Fruit fly (Drosophila melanogaster) whole organism, embryonic: ENCODE data around the gene ZIPIC.

Source experiments
- Atf3 ChIP-seq: fragments of 200-800 bp; sonication (Bioruptor generic); optimal IDR thresholded peaks from 3 replicates; lab custom pipeline; 2016; ENCODE audit warnings: missing biosample characterization, missing genetic modification characterization
- BtbVII ChIP-seq: fragments of 200-800 bp; sonication (Bioruptor generic); optimal IDR thresholded peaks from 3 replicates; lab custom pipeline; 2017; ENCODE audit warnings: missing biosample characterization, mild to moderate bottlenecking, missing genetic modification characterization
- CG10366 ChIP-seq: fragments of 200-800 bp; sonication (Bioruptor generic); IDR thresholded peaks from 2 replicates; pipeline ENCODE4 v1.3.6; 2022; ENCODE audit warnings: missing biosample characterization, missing genetic modification characterization
- CG11093 ChIP-seq: fragments of 200-800 bp; sonication (Bioruptor generic); IDR thresholded peaks from 3 replicates; pipeline ENCODE4 v1.3.6; 2022; ENCODE audit warnings: missing biosample characterization, missing genetic modification characterization
- CG12769 ChIP-seq: fragments of 200-800 bp; sonication (Bioruptor generic); optimal IDR thresholded peaks from 2 replicates; lab custom pipeline; 2019; ENCODE audit warnings: missing biosample characterization, mild to moderate bottlenecking, missing genetic modification characterization, moderate library complexity
- CG13123 ChIP-seq: fragments of 200-800 bp; sonication (Bioruptor generic); optimal IDR thresholded peaks from 2 replicates; lab custom pipeline; 2016; ENCODE audit warnings: missing biosample characterization, missing genetic modification characterization
- CG14860 ChIP-seq: fragments of 200-800 bp; sonication (Bioruptor generic); IDR thresholded peaks from 3 replicates; pipeline ENCODE4 v1.3.6; 2022; ENCODE audit warnings: missing biosample characterization, missing genetic modification characterization; ENCODE audit not compliant: partially characterized antibody
- CG1602 ChIP-seq: fragments of 200-800 bp; sonication (Bioruptor generic); optimal IDR thresholded peaks from 3 replicates; lab custom pipeline; 2016; ENCODE audit warnings: missing biosample characterization, missing genetic modification characterization
- CG1647 ChIP-seq: fragments of 200-800 bp; sonication (Bioruptor generic); optimal IDR thresholded peaks from 3 replicates; lab custom pipeline; 2016; ENCODE audit warnings: missing biosample characterization, missing genetic modification characterization
- CG16813 ChIP-seq: fragments of 200-800 bp; sonication (Bioruptor generic); IDR thresholded peaks from 3 replicates; pipeline ENCODE4 v1.3.6; 2022; ENCODE audit warnings: missing biosample characterization, missing genetic modification characterization; ENCODE audit not compliant: partially characterized antibody
- CG17912 ChIP-seq: fragments of 200-800 bp; sonication (Bioruptor generic); optimal IDR thresholded peaks from 2 replicates; lab custom pipeline; 2018; ENCODE audit warnings: missing biosample characterization, mild to moderate bottlenecking, missing genetic modification characterization
- CG1792 ChIP-seq: fragments of 200-800 bp; sonication (Bioruptor generic); optimal IDR thresholded peaks from 2 replicates; lab custom pipeline; 2016; ENCODE audit warnings: missing biosample characterization, missing genetic modification characterization
- CG3847 ChIP-seq: fragments of 200-800 bp; sonication (Bioruptor generic); IDR thresholded peaks from 2 replicates; pipeline ENCODE4 v1.3.6; 2022; ENCODE audit warnings: missing biosample characterization, missing genetic modification characterization
- CG3995 ChIP-seq: fragments of 200-800 bp; sonication (Bioruptor generic); optimal IDR thresholded peaks from 3 replicates; lab custom pipeline; 2016; ENCODE audit warnings: missing biosample characterization, missing genetic modification characterization
- CG43689 ChIP-seq: fragments of 200-800 bp; sonication (Bioruptor generic); IDR thresholded peaks from 2 replicates; pipeline ENCODE4 v1.3.6; 2022; ENCODE audit warnings: missing biosample characterization, missing genetic modification characterization
- CG4424 ChIP-seq: fragments of 200-800 bp; sonication (Bioruptor generic); optimal IDR thresholded peaks from 3 replicates; lab custom pipeline; 2016; ENCODE audit warnings: missing biosample characterization, missing genetic modification characterization
- CG6765 ChIP-seq: fragments of 200-800 bp; sonication (Bioruptor generic); optimal IDR thresholded peaks from 3 replicates; lab custom pipeline; 2017; ENCODE audit warnings: missing biosample characterization, mild to moderate bottlenecking, missing genetic modification characterization
- CG8290 ChIP-seq, 3 experiments: fragments of 200-800 bp; sonication (Bioruptor generic); optimal IDR thresholded peaks; 2 replicates each; lab custom pipeline; 2016 to 2019; ENCODE audit warnings: missing biosample characterization in 3 of 3, missing genetic modification characterization in 3 of 3, mild to moderate bottlenecking in 2 of 3, moderate library complexity in 1 of 3
- CG9727 ChIP-seq: fragments of 200-800 bp; sonication (Bioruptor generic); optimal IDR thresholded peaks from 3 replicates; lab custom pipeline; 2017; ENCODE audit warnings: missing biosample characterization, mild to moderate bottlenecking, missing genetic modification characterization
- D19B ChIP-seq: fragments of 200-800 bp; sonication (Bioruptor generic); optimal IDR thresholded peaks from 2 replicates; lab custom pipeline; 2017; ENCODE audit warnings: missing biosample characterization, mild to moderate bottlenecking, missing genetic modification characterization
- E2f2 ChIP-seq: fragments of 200-800 bp; sonication (Bioruptor generic); IDR thresholded peaks from 2 replicates; pipeline ENCODE4 v1.3.6; 2022; ENCODE audit warnings: missing biosample characterization, missing genetic modification characterization
- Hand ChIP-seq: fragments of 200-800 bp; sonication (Bioruptor generic); optimal IDR thresholded peaks from 2 replicates; lab custom pipeline; 2017; ENCODE audit warnings: mild to moderate bottlenecking, missing biosample characterization, missing genetic modification reagents, missing genetic modification characterization
- Hey ChIP-seq: fragments of 200-800 bp; sonication (Bioruptor generic); optimal IDR thresholded peaks from 3 replicates; lab custom pipeline; 2018; ENCODE audit warnings: missing biosample characterization, mild to moderate bottlenecking, missing genetic modification characterization
- HmgZ ChIP-seq: fragments of 200-800 bp; sonication (Bioruptor generic); optimal IDR thresholded peaks from 2 replicates; lab custom pipeline; 2018; ENCODE audit warnings: missing biosample characterization, mild to moderate bottlenecking, missing genetic modification characterization
- MTF-1 ChIP-seq: fragments of 200-800 bp; sonication (Bioruptor generic); optimal IDR thresholded peaks from 2 replicates; lab custom pipeline; 2018; ENCODE audit warnings: missing biosample characterization, mild to moderate bottlenecking, missing genetic modification characterization, borderline replicate concordance
- Max ChIP-seq: fragments of 200-800 bp; sonication (Bioruptor generic); optimal IDR thresholded peaks from 2 replicates; lab custom pipeline; 2016; ENCODE audit warnings: missing biosample characterization, mild to moderate bottlenecking, missing genetic modification characterization
- Side ChIP-seq: fragments of 200-800 bp; sonication (Bioruptor generic); optimal IDR thresholded peaks from 2 replicates; lab custom pipeline; 2016; ENCODE audit warnings: missing biosample characterization, missing genetic modification characterization
- Sry-δ ChIP-seq: fragments of 200-800 bp; sonication (Bioruptor generic); optimal IDR thresholded peaks from 2 replicates; lab custom pipeline; 2016; ENCODE audit warnings: missing biosample characterization, missing genetic modification characterization
- Tbp ChIP-seq: fragments of >200 bp; optimal IDR thresholded peaks from 2 replicates; lab custom pipeline; 2018; ENCODE audit warnings: missing biosample characterization, missing genetic modification characterization
- al ChIP-seq: fragments of 200-800 bp; sonication (Bioruptor generic); IDR thresholded peaks from 2 replicates; pipeline ENCODE4 v1.3.6; 2022; ENCODE audit warnings: missing biosample characterization, missing genetic modification characterization
- btn ChIP-seq: fragments of 200-800 bp; sonication (Bioruptor generic); optimal IDR thresholded peaks from 2 replicates; lab custom pipeline; 2016; ENCODE audit warnings: missing biosample characterization, missing genetic modification characterization
- dysf ChIP-seq: fragments of 200-800 bp; sonication (Bioruptor generic); IDR thresholded peaks from 3 replicates; pipeline ENCODE4 v1.3.6; 2022; ENCODE audit warnings: missing biosample characterization, missing genetic modification characterization
- fd102C ChIP-seq: fragments of 200-800 bp; sonication (Bioruptor generic); optimal IDR thresholded peaks from 2 replicates; lab custom pipeline; 2018; ENCODE audit warnings: missing biosample characterization, mild to moderate bottlenecking, missing genetic modification characterization, moderate library complexity
- gcm2 ChIP-seq: fragments of 200-800 bp; sonication (Bioruptor generic); optimal IDR thresholded peaks from 2 replicates; lab custom pipeline; 2016; ENCODE audit warnings: missing biosample characterization, missing genetic modification characterization
- grn ChIP-seq: fragments of 200-800 bp; sonication (Bioruptor generic); optimal IDR thresholded peaks from 3 replicates; lab custom pipeline; 2017; ENCODE audit warnings: missing biosample characterization, missing genetic modification characterization
- insv ChIP-seq, 2 experiments: fragments of 200-800 bp; sonication (Bioruptor generic); optimal IDR thresholded peaks; 3 replicates each; lab custom pipeline; 2016 to 2018; ENCODE audit warnings: missing biosample characterization in 2 of 2, missing genetic modification characterization in 2 of 2
- lola ChIP-seq, 3 experiments: fragments of >200 bp in 2 of 3; fragments of 200-800 bp in 1 of 3; sonication (Bioruptor generic) in 1 of 3; optimal IDR thresholded peaks; 2 replicates each; lab custom pipeline; 2017 to 2019; ENCODE audit warnings: missing biosample characterization in 3 of 3, missing genetic modification characterization in 3 of 3, mild to moderate bottlenecking in 1 of 3, moderate library complexity in 1 of 3
- mirr ChIP-seq: fragments of 200-800 bp; sonication (Bioruptor generic); optimal IDR thresholded peaks from 3 replicates; lab custom pipeline; 2018; ENCODE audit warnings: missing biosample characterization, mild to moderate bottlenecking, missing genetic modification characterization
- org-1 ChIP-seq: fragments of 200-800 bp; sonication (Bioruptor generic); optimal IDR thresholded peaks from 2 replicates; lab custom pipeline; 2017; ENCODE audit warnings: missing biosample characterization, missing genetic modification characterization
- p53 ChIP-seq: fragments of 200-800 bp; sonication (Bioruptor generic); optimal IDR thresholded peaks from 2 replicates; lab custom pipeline; 2016; ENCODE audit warnings: missing biosample characterization, missing genetic modification characterization
- pho ChIP-seq: fragments of 200-800 bp; sonication (Bioruptor generic); optimal IDR thresholded peaks from 2 replicates; lab custom pipeline; 2016; ENCODE audit warnings: missing biosample characterization, missing genetic modification characterization
- row ChIP-seq: fragments of 200-800 bp; sonication (Bioruptor generic); IDR thresholded peaks from 3 replicates; pipeline ENCODE4 v1.3.6; 2022; ENCODE audit warnings: missing biosample characterization, missing genetic modification characterization
- sd ChIP-seq: fragments of 200-800 bp; sonication (Bioruptor generic); optimal IDR thresholded peaks from 3 replicates; lab custom pipeline; 2018; ENCODE audit warnings: missing biosample characterization, mild to moderate bottlenecking, missing genetic modification characterization, moderate library complexity
- shn ChIP-seq: fragments of 200-800 bp; sonication (Bioruptor generic); optimal IDR thresholded peaks from 3 replicates; lab custom pipeline; 2016; ENCODE audit warnings: missing biosample characterization, missing genetic modification characterization
- tap ChIP-seq: fragments of 200-800 bp; optimal IDR thresholded peaks from 3 replicates; lab custom pipeline; 2019; ENCODE audit warnings: missing biosample characterization, mild to moderate bottlenecking, missing genetic modification characterization, moderate library complexity
- toy ChIP-seq: fragments of 200-800 bp; sonication (Bioruptor generic); IDR thresholded peaks from 2 replicates; pipeline ENCODE4 v1.3.6; 2022; ENCODE audit warnings: missing biosample characterization, missing genetic modification characterization
- ttk ChIP-seq: fragments of 200-800 bp; sonication (Bioruptor generic); IDR thresholded peaks from 2 replicates; pipeline ENCODE4 v2.1.2; 2022; ENCODE audit warnings: missing biosample characterization, missing genetic modification characterization
- usp ChIP-seq: fragments of >200 bp; optimal IDR thresholded peaks from 2 replicates; lab custom pipeline; 2017; ENCODE audit warnings: missing biosample characterization, missing genetic modification characterization
- vfl ChIP-seq: fragments of 200-800 bp; sonication (Bioruptor generic); optimal IDR thresholded peaks from 2 replicates; lab custom pipeline; 2016; ENCODE audit warnings: missing biosample characterization, missing genetic modification characterization
- wor ChIP-seq: fragments of 200-800 bp; sonication (Bioruptor generic); IDR thresholded peaks from 2 replicates; pipeline ENCODE4 v1.3.6; 2022; ENCODE audit warnings: missing biosample characterization, missing genetic modification characterization
- zen ChIP-seq: fragments of 200-800 bp; sonication (Bioruptor generic); optimal IDR thresholded peaks from 3 replicates; lab custom pipeline; 2018; ENCODE audit warnings: missing biosample characterization, mild to moderate bottlenecking, missing genetic modification characterization, moderate library complexity

ZIPIC gene

dm6 chr3R:30061154-30061482 lies 24.4 kb upstream of the ZIPIC start (continued):
- no peak for TF ChIP-seq fd102C (GFP tag; lab: Kevin White, UChicago)
- peak; percentile 86 for TF ChIP-seq CG1792 (GFP tag; lab: Kevin White, UChicago)
- peak; percentile 68 for TF ChIP-seq CG6765
- peak; percentile 85 for TF ChIP-seq Max (GFP tag; lab: Kevin White, UChicago)
- no peak for TF ChIP-seq insv (GFP tag; optimal IDR thresholded peaks at IDR 0.05; lab: Kevin White, UChicago)
- peak; percentile 36 for TF ChIP-seq HmgZ (tag; lab: Kevin White, UChicago)
- peak; percentile 79 for TF ChIP-seq zen (tag; lab: Kevin White, UChicago)
- TF ChIP-seq vfl, result peak; percentile 47
- peak; percentile 88 for TF ChIP-seq dysf (GFP tag; lab: Robert Waterston, UW)
- peak; percentile 77 for TF ChIP-seq btn (GFP tag; lab: Kevin White, UChicago)
- no peak for TF ChIP-seq CG14860
- TF ChIP-seq pho (GFP tag; lab: Kevin White, UChicago), result peak; percentile 46
- peak; percentile 61 for TF ChIP-seq al (GFP tag; lab: Robert Waterston, UW)
- TF ChIP-seq BtbVII, result peak; percentile 76
- TF ChIP-seq org-1 (GFP tag; lab: Kevin White, UChicago), result peak; percentile 74
- TF ChIP-seq shn (GFP tag; lab: Kevin White, UChicago), result peak; percentile 42
- TF ChIP-seq CG3847 (GFP tag; lab: Robert Waterston, UW), result peak; percentile 59
- peak; percentile 89 for TF ChIP-seq Side (GFP tag; lab: Kevin White, UChicago)
- TF ChIP-seq CG10366 (GFP tag; lab: Robert Waterston, UW), result peak; percentile 95
- TF ChIP-seq CG43689 (GFP tag; lab: Robert Waterston, UW), result peak; percentile 90
- TF ChIP-seq Sry-δ (GFP tag; lab: Kevin White, UChicago), result peak; percentile 52
- TF ChIP-seq Hey, result no peak
- peak; percentile 93 for TF ChIP-seq CG4424 (GFP tag; lab: Kevin White, UChicago)
- peak; percentile 56 for TF ChIP-seq grn (GFP tag; lab: Kevin White, UChicago)
- TF ChIP-seq CG1602 (GFP tag; lab: Kevin White, UChicago), result peak; percentile 68
- peak; percentile 17 for TF ChIP-seq CG13123 (GFP tag; lab: Kevin White, UChicago)
- no peak for TF ChIP-seq CG17912
- TF ChIP-seq tap, result peak; percentile 96
- TF ChIP-seq gcm2 (GFP tag; lab: Kevin White, UChicago), result peak; percentile 19
- peak in 1 of 3 experiments; percentile 38 for TF ChIP-seq lola (GFP tag; optimal IDR thresholded peaks at IDR 0.05; lab: Kevin White, UChicago)
- TF ChIP-seq CG9727, result peak; percentile 83
- TF ChIP-seq CG11093, result peak; percentile 82
- peak; percentile 94 for TF ChIP-seq ttk
- peak; percentile 85 for TF ChIP-seq CG8290 (GFP tag; optimal IDR thresholded peaks at IDR 0.05; lab: Kevin White, UChicago)
- peak in 1 of 2 experiments; percentile 77 for TF ChIP-seq CG8290 (tag; optimal IDR thresholded peaks at IDR 0.05; lab: Kevin White, UChicago)
- no peak for TF ChIP-seq CG3995 (GFP tag; lab: Kevin White, UChicago)
- TF ChIP-seq E2f2 (GFP tag; lab: Robert Waterston, UW), result peak; percentile 65
- peak; percentile 64 for TF ChIP-seq Atf3 (GFP tag; lab: Kevin White, UChicago)
- no peak for TF ChIP-seq CG16813 (GFP tag; lab: Robert Waterston, UW)
- peak; percentile 84 for TF ChIP-seq wor (GFP tag; lab: Robert Waterston, UW)
- peak; percentile 50 for TF ChIP-seq D19B (GFP tag; lab: Kevin White, UChicago)
- TF ChIP-seq CG1647 (GFP tag; lab: Kevin White, UChicago), result peak; percentile 78
- TF ChIP-seq MTF-1, result peak; percentile 77
- peak; percentile 62 for TF ChIP-seq p53 (GFP tag; lab: Kevin White, UChicago)
- peak; percentile 60 for TF ChIP-seq CG12769 (tag; lab: Kevin White, UChicago)
- TF ChIP-seq usp (GFP tag; lab: Kevin White, UChicago), result no peak
- peak; percentile 91 for TF ChIP-seq row (GFP tag; lab: Robert Waterston, UW)
- TF ChIP-seq Tbp (GFP tag; lab: Kevin White, UChicago), result no peak
- TF ChIP-seq Hand (GFP tag; lab: Kevin White, UChicago), result no peak
- 0 out of 2 replicates have a peak, but pooled peaks have one; percentile 36 for TF ChIP-seq toy (GFP tag; lab: Robert Waterston, UW)
- TF ChIP-seq sd (tag; lab: Kevin White, UChicago), result no peak
- TF ChIP-seq mirr, result peak; percentile 41
